Worm (Caenorhabditis elegans) whole organism, L3 larva: ENCODE results near the gene rps-1.

Experiments used
- R02D3.7 ChIP-seq: fragments of 150-350 bp; optimal IDR thresholded peaks from 2 replicates; lab custom pipeline; 2014; ENCODE audit warnings: missing biosample characterization, missing genetic modification characterization
- ZK546.5 ChIP-seq: sonication (generic microtip); optimal IDR thresholded peaks from 2 replicates; lab custom pipeline; 2017; ENCODE audit warnings: missing biosample characterization, missing genetic modification characterization
- aly-2 ChIP-seq: fragments of 150-350 bp; optimal IDR thresholded peaks from 2 replicates; lab custom pipeline; 2014; ENCODE audit warnings: missing biosample characterization, missing genetic modification characterization
- ama-1 ChIP-seq: fragments of 150-350 bp; optimal IDR thresholded peaks from 2 replicates; lab custom pipeline; 2018
- ceh-16 ChIP-seq: sonication (generic microtip); optimal IDR thresholded peaks from 2 replicates; lab custom pipeline; 2017; ENCODE audit warnings: missing biosample characterization, missing genetic modification characterization
- ceh-28 ChIP-seq: fragments of 150-350 bp; optimal IDR thresholded peaks from 2 replicates; lab custom pipeline; 2014; ENCODE audit warnings: missing biosample characterization, missing genetic modification reagents, missing genetic modification characterization
- ceh-82 ChIP-seq: fragments of 150-350 bp; optimal IDR thresholded peaks from 2 replicates; lab custom pipeline; 2014; ENCODE audit warnings: missing biosample characterization, missing genetic modification characterization
- ceh-9 ChIP-seq: sonication (generic microtip); optimal IDR thresholded peaks from 2 replicates; lab custom pipeline; 2018; ENCODE audit warnings: missing biosample characterization, missing genetic modification characterization
- daf-12 ChIP-seq: fragments of 150-350 bp; optimal IDR thresholded peaks from 2 replicates; lab custom pipeline; 2014; ENCODE audit warnings: missing biosample characterization, missing genetic modification reagents, missing genetic modification characterization
- egl-27 ChIP-seq: sonication (generic microtip); optimal IDR thresholded peaks from 4 replicates; lab custom pipeline; 2017; ENCODE audit warnings: missing biosample characterization, missing genetic modification reagents, missing genetic modification characterization
- egl-5 ChIP-seq: fragments of 150-350 bp; optimal IDR thresholded peaks from 2 replicates; lab custom pipeline; 2017; ENCODE audit warnings: missing biosample characterization, missing genetic modification reagents, missing genetic modification characterization, inconsistent platforms
- elt-1 ChIP-seq: fragments of 150-350 bp; optimal IDR thresholded peaks from 2 replicates; lab custom pipeline; 2014; ENCODE audit warnings: missing biosample characterization, missing genetic modification characterization
- elt-2 ChIP-seq: sonication (generic microtip); optimal IDR thresholded peaks from 2 replicates; lab custom pipeline; 2016; ENCODE audit warnings: missing genetic modification reagents, mild to moderate bottlenecking, missing genetic modification characterization, missing compliant biosample characterization
- elt-3 ChIP-seq, 3 experiments: fragments of 150-350 bp in 1 of 3; sonication (generic microtip) in 2 of 3; optimal IDR thresholded peaks; 2 replicates in 2 of 3; 4 replicates in 1 of 3; lab custom pipeline; 2014 to 2017; ENCODE audit warnings: missing biosample characterization in 3 of 3, missing genetic modification characterization in 3 of 3
- eor-1 ChIP-seq, 2 experiments: fragments of 150-350 bp; optimal IDR thresholded peaks; 2 replicates each; lab custom pipeline; 2014 to 2018; ENCODE audit warnings: missing biosample characterization in 2 of 2, missing genetic modification characterization in 2 of 2
- fkh-10 ChIP-seq: sonication (generic microtip); optimal IDR thresholded peaks from 2 replicates; lab custom pipeline; 2017; ENCODE audit warnings: missing biosample characterization, missing genetic modification reagents, missing genetic modification characterization
- fkh-2 ChIP-seq: fragments of 150-350 bp; optimal IDR thresholded peaks from 2 replicates; lab custom pipeline; 2014; ENCODE audit warnings: missing biosample characterization, missing genetic modification reagents, missing genetic modification characterization
- fos-1 ChIP-seq: fragments of 150-350 bp; optimal IDR thresholded peaks from 2 replicates; lab custom pipeline; 2014; ENCODE audit warnings: missing biosample characterization, missing genetic modification characterization
- hmg-11 ChIP-seq: sonication (generic microtip); optimal IDR thresholded peaks from 2 replicates; lab custom pipeline; 2016; ENCODE audit warnings: missing genetic modification characterization, missing compliant biosample characterization
- jun-1 ChIP-seq: fragments of 150-350 bp; optimal IDR thresholded peaks from 2 replicates; lab custom pipeline; 2014; ENCODE audit warnings: missing biosample characterization, missing genetic modification reagents, missing genetic modification characterization
- lin-15B ChIP-seq: fragments of 150-350 bp; optimal IDR thresholded peaks from 2 replicates; lab custom pipeline; 2014; ENCODE audit warnings: missing biosample characterization, missing genetic modification characterization
- lin-39 ChIP-seq: fragments of 150-350 bp; optimal IDR thresholded peaks from 2 replicates; lab custom pipeline; 2018; ENCODE audit warnings: missing biosample characterization, missing genetic modification reagents, missing genetic modification characterization
- lsy-12 ChIP-seq: sonication (generic microtip); optimal IDR thresholded peaks from 2 replicates; lab custom pipeline; 2016; ENCODE audit warnings: mild to moderate bottlenecking, missing genetic modification characterization, missing compliant biosample characterization
- mdl-1 ChIP-seq: fragments of 150-350 bp; optimal IDR thresholded peaks from 2 replicates; lab custom pipeline; 2014; ENCODE audit warnings: missing biosample characterization, missing genetic modification characterization
- mml-1 ChIP-seq: fragments of 150-350 bp; sonication (generic microtip); optimal IDR thresholded peaks from 3 replicates; lab custom pipeline; 2014; ENCODE audit warnings: missing biosample characterization, missing genetic modification characterization
- nfya-1 ChIP-seq: sonication (generic microtip); optimal IDR thresholded peaks from 2 replicates; lab custom pipeline; 2017; ENCODE audit warnings: missing genetic modification characterization, mild to moderate bottlenecking, missing compliant biosample characterization, antibody characterized with exemption, moderate library complexity; ENCODE audit not compliant: insufficient read depth
- nhr-11 ChIP-seq: fragments of 150-350 bp; optimal IDR thresholded peaks from 2 replicates; lab custom pipeline; 2014; ENCODE audit warnings: missing biosample characterization, missing genetic modification characterization
- nhr-12 ChIP-seq: fragments of 150-350 bp; optimal IDR thresholded peaks from 2 replicates; lab custom pipeline; 2014; ENCODE audit warnings: missing biosample characterization, missing genetic modification characterization
- nhr-23 ChIP-seq: fragments of 150-350 bp; optimal IDR thresholded peaks from 2 replicates; lab custom pipeline; 2014; ENCODE audit warnings: missing biosample characterization, missing genetic modification reagents, missing genetic modification characterization
- nhr-237 ChIP-seq: fragments of 150-350 bp; optimal IDR thresholded peaks from 2 replicates; lab custom pipeline; 2014; ENCODE audit warnings: missing biosample characterization, missing genetic modification characterization
- nhr-25 ChIP-seq: sonication (generic microtip); optimal IDR thresholded peaks from 2 replicates; lab custom pipeline; 2017; ENCODE audit warnings: missing biosample characterization, missing genetic modification characterization
- nhr-28 ChIP-seq: fragments of 150-350 bp; optimal IDR thresholded peaks from 2 replicates; lab custom pipeline; 2014; ENCODE audit warnings: missing biosample characterization, missing genetic modification characterization
- nhr-43 ChIP-seq: sonication (generic microtip); optimal IDR thresholded peaks from 2 replicates; lab custom pipeline; 2016; ENCODE audit warnings: mild to moderate bottlenecking, missing genetic modification characterization, missing compliant biosample characterization; ENCODE audit not compliant: poor library complexity, severe bottlenecking
- nhr-67 ChIP-seq: fragments of 150-350 bp; optimal IDR thresholded peaks from 2 replicates; lab custom pipeline; 2014; ENCODE audit warnings: missing biosample characterization, missing genetic modification characterization
- nhr-76 ChIP-seq: fragments of 150-350 bp; sonication (generic microtip); optimal IDR thresholded peaks from 5 replicates; lab custom pipeline; 2014; ENCODE audit warnings: missing biosample characterization, missing genetic modification characterization
- nhr-77 ChIP-seq: fragments of 150-350 bp; optimal IDR thresholded peaks from 2 replicates; lab custom pipeline; 2014; ENCODE audit warnings: missing biosample characterization, missing genetic modification characterization
- pha-4 ChIP-seq: fragments of 150-350 bp; optimal IDR thresholded peaks from 2 replicates; lab custom pipeline; 2014; ENCODE audit warnings: missing biosample characterization, missing genetic modification reagents, missing genetic modification characterization
- pqm-1 ChIP-seq: fragments of 150-350 bp; optimal IDR thresholded peaks from 2 replicates; lab custom pipeline; 2017; ENCODE audit warnings: missing biosample characterization, missing genetic modification characterization, inconsistent platforms
- sea-2 ChIP-seq: fragments of 150-350 bp; sonication (generic microtip); optimal IDR thresholded peaks from 4 replicates; lab custom pipeline; 2014; ENCODE audit warnings: missing biosample characterization, missing genetic modification reagents, missing genetic modification characterization
- skn-1 ChIP-seq: fragments of 150-350 bp; optimal IDR thresholded peaks from 2 replicates; lab custom pipeline; 2014; ENCODE audit warnings: missing biosample characterization, missing genetic modification characterization
- snpc-4 ChIP-seq: fragments of 150-350 bp; optimal IDR thresholded peaks from 2 replicates; lab custom pipeline; 2014; ENCODE audit warnings: missing biosample characterization, missing genetic modification characterization
- tbx-2 ChIP-seq: sonication (generic microtip); optimal IDR thresholded peaks from 2 replicates; lab custom pipeline; 2016; ENCODE audit warnings: mild to moderate bottlenecking, missing genetic modification characterization, missing compliant biosample characterization
- unc-39 ChIP-seq: sonication (generic microtip); optimal IDR thresholded peaks from 4 replicates; lab custom pipeline; 2017; ENCODE audit warnings: missing biosample characterization, missing genetic modification characterization
- unc-62 ChIP-seq: fragments of 150-350 bp; sonication (generic microtip); optimal IDR thresholded peaks from 4 replicates; lab custom pipeline; 2014; ENCODE audit warnings: missing biosample characterization, missing genetic modification reagents, missing genetic modification characterization
- zag-1 ChIP-seq: fragments of 150-350 bp; optimal IDR thresholded peaks from 2 replicates; lab custom pipeline; 2014; ENCODE audit warnings: missing biosample characterization, missing genetic modification characterization
- ztf-11 ChIP-seq: fragments of 150-350 bp; optimal IDR thresholded peaks from 2 replicates; lab custom pipeline; 2014; ENCODE audit warnings: missing biosample characterization, missing genetic modification characterization
- ztf-4 ChIP-seq: fragments of 150-350 bp; optimal IDR thresholded peaks from 2 replicates; lab custom pipeline; 2014; ENCODE audit warnings: missing biosample characterization, missing genetic modification characterization

Gene rps-1

ce11 chrIII:4475428-4475968, at the start of gene rps-1:
Gene rps-1, plus strand, starts transcription at chrIII:4475918.
- TF ChIP-seq eor-1 (tag; optimal IDR thresholded peaks at IDR 0.05; lab: Kevin White, UChicago) (no peak), ceh-9 (tag; lab: Kevin White, UChicago) (no peak), ceh-16 (tag; lab: Kevin White, UChicago) (peak; percentile 18), pqm-1 (tag; lab: Kevin White, UChicago) (peak; percentile 84), tbx-2 (peak; percentile 96), elt-1 (tag; lab: Kevin White, UChicago) (peak; percentile 90), nhr-43 (tag; lab: Kevin White, UChicago) (peak; percentile 97), zag-1 (tag; lab: Kevin White, UChicago) (peak; percentile 77), ztf-4 (tag; lab: Kevin White, UChicago) (peak; percentile 95), lsy-12 (tag; lab: Kevin White, UChicago) (peak; percentile 100), unc-39 (tag; lab: Kevin White, UChicago) (peak; percentile 58), fkh-2 (tag; lab: Kevin White, UChicago) (peak; percentile 48), lin-15B (tag; lab: Kevin White, UChicago) (peak; percentile 96), hmg-11 (tag; lab: Kevin White, UChicago) (peak; percentile 99), ceh-28 (peak; percentile 91), elt-3 (tag; optimal IDR thresholded peaks at IDR 0.05; lab: Kevin White, UChicago) (peak; percentile 20 to 97 (median 69)), fos-1 (peak; percentile 86), R02D3.7 (tag; lab: Kevin White, UChicago) (peak; percentile 93), nhr-28 (tag; lab: Kevin White, UChicago) (peak; percentile 53), nhr-23 (peak; percentile 99), nhr-12 (tag; lab: Kevin White, UChicago) (no peak), nhr-237 (tag; lab: Kevin White, UChicago) (no peak), ama-1 (lab: Kevin White, UChicago) (peak; percentile 87), jun-1 (tag; lab: Kevin White, UChicago) (peak; percentile 99), elt-2 (tag; lab: Kevin White, UChicago) (peak; percentile 90), nhr-25 (peak; percentile 100), fkh-10 (GFP tag; lab: Kevin White, UChicago) (peak; percentile 91), nhr-77 (tag; lab: Kevin White, UChicago) (peak; percentile 93), ztf-11 (tag; lab: Kevin White, UChicago) (no peak), nhr-76 (tag; lab: Kevin White, UChicago) (peak; percentile 74), lin-39 (tag; lab: Kevin White, UChicago) (peak; percentile 96), unc-62 (GFP tag; lab: Kevin White, UChicago) (peak; percentile 89), aly-2 (tag; lab: Kevin White, UChicago) (peak; percentile 92), snpc-4 (tag; lab: Kevin White, UChicago) (peak; percentile 97), mml-1 (no peak), skn-1 (tag; lab: Kevin White, UChicago) (peak; percentile 95), daf-12 (peak; percentile 39), ZK546.5 (peak; percentile 58), mdl-1 (tag; lab: Kevin White, UChicago) (peak; percentile 52), sea-2 (GFP tag; lab: Kevin White, UChicago) (peak; percentile 74), nfya-1 (tag; lab: Kevin White, UChicago) (peak; percentile 99), nhr-67 (no peak), pha-4 (tag; lab: Kevin White, UChicago) (peak; percentile 100), egl-27 (peak; percentile 71), ceh-82 (tag; lab: Kevin White, UChicago) (peak; percentile 94), egl-5 (tag; lab: Kevin White, UChicago) (peak; percentile 98), nhr-11 (tag; lab: Kevin White, UChicago) (peak; percentile 96)
